Worm (Caenorhabditis elegans) whole organism, L1 larva: ENCODE data around the gene Y82E9BR.5.
A peak's percentile ranks its signal among the peaks of the same experiment; 100 is the strongest.

Experiments
- C16A3.4 ChIP-seq: fragments of 150-350 bp; optimal IDR thresholded peaks from 2 replicates; lab custom pipeline; 2014; ENCODE audit warnings: missing biosample characterization, missing genetic modification characterization
- C34B4.2 ChIP-seq: sonication (generic microtip); optimal IDR thresholded peaks from 2 replicates; lab custom pipeline; 2017; ENCODE audit warnings: mild to moderate bottlenecking, missing genetic modification characterization, missing compliant biosample characterization
- Y116A8C.19 ChIP-seq: sonication (generic microtip); optimal IDR thresholded peaks from 2 replicates; lab custom pipeline; 2016; ENCODE audit warnings: missing compliant biosample characterization, missing genetic modification characterization, borderline replicate concordance
- aha-1 ChIP-seq: fragments of 150-350 bp; optimal IDR thresholded peaks from 2 replicates; lab custom pipeline; 2014; ENCODE audit warnings: missing biosample characterization, missing genetic modification characterization
- aly-2 ChIP-seq: fragments of 150-350 bp; optimal IDR thresholded peaks from 2 replicates; lab custom pipeline; 2014; ENCODE audit warnings: missing biosample characterization, missing genetic modification characterization
- blmp-1 ChIP-seq: fragments of 150-350 bp; optimal IDR thresholded peaks from 2 replicates; lab custom pipeline; 2014; ENCODE audit warnings: missing biosample characterization, missing genetic modification characterization
- ceh-63 ChIP-seq: fragments of 200-800 bp; sonication (Bioruptor generic); optimal IDR thresholded peaks from 2 replicates; lab custom pipeline; 2018; ENCODE audit warnings: mild to moderate bottlenecking, missing genetic modification characterization, missing compliant biosample characterization
- ceh-8 ChIP-seq: fragments of 200-800 bp; sonication (Bioruptor generic); optimal IDR thresholded peaks from 2 replicates; lab custom pipeline; 2018; ENCODE audit warnings: mild to moderate bottlenecking, missing genetic modification characterization, moderate library complexity, missing compliant biosample characterization
- ceh-82 ChIP-seq, 3 experiments: fragments of 150-350 bp in 1 of 3; sonication (generic microtip) in 2 of 3; optimal IDR thresholded peaks; 2 replicates each; lab custom pipeline; 2014 to 2017; ENCODE audit warnings: missing biosample characterization in 3 of 3, missing genetic modification characterization in 3 of 3
- dsc-1 ChIP-seq: sonication (generic microtip); optimal IDR thresholded peaks from 2 replicates; lab custom pipeline; 2016; ENCODE audit warnings: mild to moderate bottlenecking, missing genetic modification characterization, missing compliant biosample characterization
- efl-1 ChIP-seq, 4 experiments: fragments of 150-350 bp; optimal IDR thresholded peaks in 3 of 4; peaks in 1 of 4; 1 replicate in 1 of 4; 2 replicates in 3 of 4; lab custom pipeline; 2014; ENCODE audit warnings: missing biosample characterization in 2 of 4, missing genetic modification characterization in 2 of 4, missing genetic modification reagents in 2 of 4
- efl-3 ChIP-seq: fragments of 200-800 bp; sonication (Bioruptor generic); optimal IDR thresholded peaks from 2 replicates; lab custom pipeline; 2018; ENCODE audit warnings: mild to moderate bottlenecking, missing genetic modification characterization, missing compliant biosample characterization
- egl-27 ChIP-seq, 2 experiments: fragments of 150-350 bp in 1 of 2; sonication (generic microtip); optimal IDR thresholded peaks; 3 replicates each; lab custom pipeline; 2017 to 2018; ENCODE audit warnings: missing biosample characterization in 2 of 2, missing genetic modification characterization in 2 of 2, missing genetic modification reagents in 2 of 2
- elt-2 ChIP-seq: sonication (generic microtip); optimal IDR thresholded peaks from 2 replicates; lab custom pipeline; 2016; ENCODE audit warnings: missing genetic modification characterization, mild to moderate bottlenecking, inconsistent platforms, missing compliant biosample characterization, missing genetic modification reagents
- elt-3 ChIP-seq, 6 experiments: fragments of 150-350 bp in 1 of 6; sonication (generic microtip); optimal IDR thresholded peaks; 2 replicates each; lab custom pipeline; 2017 to 2018; ENCODE audit warnings: missing biosample characterization in 6 of 6, missing genetic modification characterization in 6 of 6, inconsistent platforms in 1 of 6
- ets-5 ChIP-seq: fragments of 200-800 bp; sonication (Bioruptor generic); IDR thresholded peaks from 2 replicates; pipeline ENCODE4 v1.3.6; 2022; ENCODE audit warnings: missing genetic modification characterization, missing compliant biosample characterization
- irx-1 ChIP-seq: sonication (generic microtip); optimal IDR thresholded peaks from 2 replicates; lab custom pipeline; 2016; ENCODE audit warnings: missing genetic modification characterization, missing compliant biosample characterization
- lin-14 ChIP-seq: fragments of 200-800 bp; sonication (Bioruptor generic); optimal IDR thresholded peaks from 2 replicates; lab custom pipeline; 2018; ENCODE audit warnings: mild to moderate bottlenecking, missing genetic modification characterization, moderate library complexity, missing compliant biosample characterization
- lin-35 ChIP-seq, 2 experiments: fragments of 150-350 bp; optimal IDR thresholded peaks; 2 replicates each; lab custom pipeline; 2014; ENCODE audit warnings: missing biosample characterization in 2 of 2, missing genetic modification characterization in 2 of 2, missing genetic modification reagents in 2 of 2
- lir-3 ChIP-seq: sonication (generic microtip); optimal IDR thresholded peaks from 2 replicates; lab custom pipeline; 2016; ENCODE audit warnings: mild to moderate bottlenecking, missing genetic modification characterization, moderate library complexity, missing compliant biosample characterization; ENCODE audit not compliant: poor library complexity
- mdl-1 ChIP-seq, 2 experiments: fragments of 150-350 bp; optimal IDR thresholded peaks; 2 replicates each; lab custom pipeline; 2014 to 2017; ENCODE audit warnings: missing biosample characterization in 2 of 2, missing genetic modification characterization in 2 of 2, inconsistent platforms in 1 of 2
- mep-1 ChIP-seq: fragments of 150-350 bp; optimal IDR thresholded peaks from 2 replicates; lab custom pipeline; 2014; ENCODE audit warnings: missing biosample characterization, missing genetic modification characterization
- nhr-11 ChIP-seq: fragments of 150-350 bp; optimal IDR thresholded peaks from 2 replicates; lab custom pipeline; 2014; ENCODE audit warnings: missing biosample characterization, missing genetic modification characterization
- nhr-12 ChIP-seq: sonication (generic microtip); optimal IDR thresholded peaks from 2 replicates; lab custom pipeline; 2017; ENCODE audit warnings: missing biosample characterization, missing genetic modification characterization
- nhr-47 ChIP-seq: sonication (generic microtip); optimal IDR thresholded peaks from 2 replicates; lab custom pipeline; 2016; ENCODE audit warnings: mild to moderate bottlenecking, missing genetic modification characterization, moderate library complexity, missing compliant biosample characterization
- nhr-76 ChIP-seq: sonication (generic microtip); optimal IDR thresholded peaks from 2 replicates; lab custom pipeline; 2017; ENCODE audit warnings: missing biosample characterization, missing genetic modification characterization
- nhr-85 ChIP-seq: sonication (generic microtip); peaks from one replicate; lab custom pipeline; 2016; ENCODE audit warnings: missing genetic modification characterization, inconsistent platforms, missing compliant biosample characterization
- nhr-90 ChIP-seq: sonication (generic microtip); optimal IDR thresholded peaks from 2 replicates; lab custom pipeline; 2016; ENCODE audit warnings: mild to moderate bottlenecking, missing genetic modification characterization, missing compliant biosample characterization; ENCODE audit not compliant: poor library complexity
- pag-3 ChIP-seq: sonication (generic microtip); optimal IDR thresholded peaks from 2 replicates; lab custom pipeline; 2017; ENCODE audit warnings: missing genetic modification characterization, mild to moderate bottlenecking, missing compliant biosample characterization, antibody characterized with exemption, borderline replicate concordance; ENCODE audit not compliant: insufficient read depth
- pax-3 ChIP-seq: fragments of 200-800 bp; sonication (Bioruptor generic); optimal IDR thresholded peaks from 2 replicates; lab custom pipeline; 2018; ENCODE audit warnings: mild to moderate bottlenecking, missing genetic modification characterization, moderate library complexity, missing compliant biosample characterization
- pqm-1 ChIP-seq: sonication (generic microtip); optimal IDR thresholded peaks from 3 replicates; lab custom pipeline; 2017; ENCODE audit warnings: missing biosample characterization, missing genetic modification characterization
- skn-1 ChIP-seq: fragments of 150-350 bp; optimal IDR thresholded peaks from 2 replicates; lab custom pipeline; 2014; ENCODE audit warnings: missing biosample characterization, missing genetic modification characterization
- snpc-4 ChIP-seq: fragments of 150-350 bp; optimal IDR thresholded peaks from 2 replicates; lab custom pipeline; 2014; ENCODE audit warnings: missing biosample characterization, missing genetic modification characterization
- snu-23 ChIP-seq: sonication (generic microtip); optimal IDR thresholded peaks from 2 replicates; lab custom pipeline; 2016; ENCODE audit warnings: missing genetic modification characterization, missing compliant biosample characterization
- sox-4 ChIP-seq: sonication (generic microtip); optimal IDR thresholded peaks from 2 replicates; lab custom pipeline; 2016; ENCODE audit warnings: missing genetic modification characterization, missing compliant biosample characterization
- swsn-7 ChIP-seq: sonication (generic microtip); optimal IDR thresholded peaks from 2 replicates; lab custom pipeline; 2016; ENCODE audit warnings: missing genetic modification characterization, missing compliant biosample characterization
- tbx-2 ChIP-seq: sonication (generic microtip); optimal IDR thresholded peaks from 2 replicates; lab custom pipeline; 2016; ENCODE audit warnings: missing genetic modification characterization, missing compliant biosample characterization
- unc-30 ChIP-seq: sonication (generic microtip); optimal IDR thresholded peaks from 2 replicates; lab custom pipeline; 2017; ENCODE audit warnings: missing biosample characterization, missing genetic modification characterization
- unc-62 ChIP-seq: fragments of 150-350 bp; optimal IDR thresholded peaks from 2 replicates; lab custom pipeline; 2014; ENCODE audit warnings: missing biosample characterization, missing genetic modification reagents, missing genetic modification characterization
- unc-86 ChIP-seq: sonication (generic microtip); optimal IDR thresholded peaks from 2 replicates; lab custom pipeline; 2016; ENCODE audit warnings: missing genetic modification characterization, missing compliant biosample characterization
- unc-98 ChIP-seq: fragments of 200-800 bp; sonication (Bioruptor generic); IDR thresholded peaks from 2 replicates; pipeline ENCODE4 v1.3.6; 2022; ENCODE audit warnings: missing genetic modification characterization, missing compliant biosample characterization
- xbp-1 ChIP-seq: sonication (generic microtip); optimal IDR thresholded peaks from 2 replicates; lab custom pipeline; 2016; ENCODE audit warnings: missing genetic modification characterization, missing compliant biosample characterization
- zip-4 ChIP-seq: fragments of 200-800 bp; sonication (Bioruptor generic); optimal IDR thresholded peaks from 2 replicates; lab custom pipeline; 2018; ENCODE audit warnings: mild to moderate bottlenecking, missing genetic modification characterization, moderate library complexity, missing compliant biosample characterization
- ztf-11 ChIP-seq, 2 experiments: sonication (generic microtip); optimal IDR thresholded peaks; 2 replicates each; lab custom pipeline; 2016 to 2017; ENCODE audit warnings: missing genetic modification characterization in 2 of 2, missing biosample characterization in 1 of 2, missing compliant biosample characterization in 1 of 2

Gene Y82E9BR.5

ce11 chrIII:1424305-1424704 is 40.1 kb downstream of the Y82E9BR.5 start (continued):
- no peak for TF ChIP-seq C34B4.2
- peak; percentile 51 for TF ChIP-seq unc-86 (tag; lab: Kevin White, UChicago)
- peak; percentile 34 for TF ChIP-seq C16A3.4 (tag; lab: Kevin White, UChicago)
- peak; percentile 19 for TF ChIP-seq aly-2 (tag; lab: Kevin White, UChicago)
- TF ChIP-seq blmp-1 (tag; lab: Kevin White, UChicago): no peak
- TF ChIP-seq ets-5: no peak
- TF ChIP-seq nhr-12 (tag; lab: Kevin White, UChicago): no peak
- peak in 2 of 6 experiments; percentile 9 to 11 for TF ChIP-seq elt-3 (tag; optimal IDR thresholded peaks at IDR 0.05; lab: Kevin White, UChicago)
- peak; percentile 46 to 85 (median 58) for TF ChIP-seq ceh-82 (tag; optimal IDR thresholded peaks at IDR 0.05; lab: Kevin White, UChicago)
- TF ChIP-seq tbx-2 (tag; lab: Kevin White, UChicago): peak; percentile 49
- peak; percentile 54 for TF ChIP-seq zip-4
- no peak for TF ChIP-seq nhr-11 (tag; lab: Kevin White, UChicago)
- no peak for TF ChIP-seq lir-3 (tag; lab: Kevin White, UChicago)
- TF ChIP-seq pqm-1 (tag; lab: Kevin White, UChicago): no peak
- TF ChIP-seq elt-2 (tag; lab: Kevin White, UChicago): peak; percentile 32
- TF ChIP-seq unc-98 (GFP tag; lab: Robert Waterston, UW): peak; percentile 47; the same call in 1 of the 2 replicates
- TF ChIP-seq unc-30: no peak
- no peak for TF ChIP-seq Y116A8C.19 (tag; lab: Kevin White, UChicago)
- TF ChIP-seq lin-14 (GFP tag; lab: Kevin White, UChicago): peak; percentile 58
- TF ChIP-seq pax-3 (tag; lab: Kevin White, UChicago): no peak
- TF ChIP-seq ceh-8 (GFP tag; lab: Kevin White, UChicago): peak; percentile 53
- TF ChIP-seq irx-1 (tag; lab: Kevin White, UChicago): peak; percentile 75
- TF ChIP-seq pag-3 (tag; lab: Kevin White, UChicago): no peak
- TF ChIP-seq skn-1 (tag; lab: Kevin White, UChicago): peak; percentile 76
- TF ChIP-seq efl-3: no peak
- TF ChIP-seq aha-1 (tag; lab: Kevin White, UChicago): no peak
- no peak for TF ChIP-seq unc-62 (GFP tag; lab: Kevin White, UChicago)
- peak; percentile 77 for TF ChIP-seq dsc-1 (tag; lab: Kevin White, UChicago)
- TF ChIP-seq efl-1 (optimal IDR thresholded peaks at IDR 0.05; lab: Kevin White, UChicago): peak; percentile 48 to 63
- peak; percentile 72 to 95 for TF ChIP-seq efl-1 (GFP tag; optimal IDR thresholded peaks at IDR 0.05 in 1 of 2; lab: Kevin White, UChicago)
- TF ChIP-seq swsn-7 (tag; lab: Kevin White, UChicago): peak; percentile 69
- peak; percentile 73 for TF ChIP-seq nhr-85 (tag; lab: Kevin White, UChicago)
- no peak for TF ChIP-seq nhr-76 (tag; lab: Kevin White, UChicago)
- peak; percentile 51 for TF ChIP-seq mep-1 (tag; lab: Kevin White, UChicago)
- TF ChIP-seq snpc-4 (tag; lab: Kevin White, UChicago): peak; percentile 17
- peak in 1 of 2 experiments; percentile 57 for TF ChIP-seq mdl-1 (tag; optimal IDR thresholded peaks at IDR 0.05; lab: Kevin White, UChicago)
- TF ChIP-seq sox-4 (tag; lab: Kevin White, UChicago): no peak
- TF ChIP-seq egl-27 (tag; optimal IDR thresholded peaks at IDR 0.05; lab: Kevin White, UChicago): no peak
- TF ChIP-seq lin-35 (GFP tag; optimal IDR thresholded peaks at IDR 0.05; lab: Kevin White, UChicago): peak; percentile 59 to 74
- peak in 1 of 2 experiments; percentile 32 for TF ChIP-seq ztf-11 (tag; optimal IDR thresholded peaks at IDR 0.05; lab: Kevin White, UChicago)
- TF ChIP-seq xbp-1: peak; percentile 50
- TF ChIP-seq nhr-47 (tag; lab: Kevin White, UChicago): peak; percentile 86
- peak; percentile 60 for TF ChIP-seq nhr-90 (tag; lab: Kevin White, UChicago)
- TF ChIP-seq snu-23 (GFP tag; lab: Kevin White, UChicago): peak; percentile 82
- no peak for TF ChIP-seq ceh-63 (GFP tag; lab: Kevin White, UChicago)
